Worm (Caenorhabditis elegans): ENCODE measurements around the gene alkb-7.
A peak's percentile ranks its signal among the peaks of the same experiment; 100 is the strongest.

The alkb-7 gene

DNA sequence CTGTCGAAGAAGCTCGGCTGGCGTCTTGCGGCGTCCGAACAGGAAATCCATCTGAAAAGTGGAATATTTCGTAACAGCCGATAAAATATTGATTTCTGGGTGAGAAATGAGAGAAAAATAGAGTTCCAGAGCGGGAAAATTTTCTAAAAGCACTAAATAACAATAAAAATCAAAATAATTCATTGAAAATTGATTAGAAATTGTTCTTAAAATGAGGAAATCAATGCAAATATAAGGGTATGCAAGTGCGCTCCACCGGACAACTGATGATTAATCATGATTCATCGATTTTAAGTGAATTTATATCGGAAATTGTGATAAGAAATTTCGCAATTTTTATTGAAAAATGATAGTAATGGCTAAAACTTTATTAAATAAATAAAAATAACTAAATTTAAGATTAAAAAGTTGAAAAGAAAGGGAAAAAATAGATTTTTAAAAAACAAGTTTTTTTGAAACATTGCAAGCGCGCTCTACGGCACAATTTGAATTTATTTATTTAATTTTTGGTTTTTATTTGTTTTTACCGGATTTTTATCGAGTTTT, 19.7 kb downstream of the alkb-7 start, which contains the start of the genes vps-2 and tiar-2 (continued):
- peak; percentile 64 for TF ChIP-seq ceh-8 (GFP tag; optimal IDR thresholded peaks at IDR 0.05)
- TF ChIP-seq efl-1 (optimal IDR thresholded peaks at IDR 0.05): peak; percentile 57 to 67
- TF ChIP-seq efl-1 (GFP tag; optimal IDR thresholded peaks at IDR 0.05 in 1 of 2): peak; percentile 65 to 94
- peak; percentile 67 for TF ChIP-seq dsc-1 (tag; optimal IDR thresholded peaks at IDR 0.05)
- TF ChIP-seq snpc-4 (tag; optimal IDR thresholded peaks at IDR 0.05): peak; percentile 61
- TF ChIP-seq egl-27 (tag; optimal IDR thresholded peaks at IDR 0.05): no peak
- TF ChIP-seq mab-9 (GFP tag; IDR thresholded peaks at IDR 0.05): no peak
- no peak for TF ChIP-seq nhr-84 (tag; optimal IDR thresholded peaks at IDR 0.05)
- TF ChIP-seq ces-1 (GFP tag; optimal IDR thresholded peaks at IDR 0.05): no peak
- TF ChIP-seq vab-15 (tag; optimal IDR thresholded peaks at IDR 0.05): no peak
- peak; percentile 67 for TF ChIP-seq isw-1 (GFP tag; IDR thresholded peaks at IDR 0.05)
- TF ChIP-seq snu-23 (GFP tag; optimal IDR thresholded peaks at IDR 0.05): peak; percentile 66
- TF ChIP-seq sup-37 (GFP tag; optimal IDR thresholded peaks at IDR 0.05): no peak
- peak; percentile 67 for TF ChIP-seq irx-1 (tag; optimal IDR thresholded peaks at IDR 0.05)
- TF ChIP-seq elt-3 (tag; optimal IDR thresholded peaks at IDR 0.05): peak in 1 of 6 experiments; percentile 8
- TF ChIP-seq nhr-47 (tag; optimal IDR thresholded peaks at IDR 0.05): peak; percentile 82
- peak; percentile 87 for TF ChIP-seq fos-1 (tag; optimal IDR thresholded peaks at IDR 0.05)
- no peak for TF ChIP-seq unc-130 (tag; optimal IDR thresholded peaks at IDR 0.05)
- peak; percentile 58 for TF ChIP-seq tbx-2 (tag; optimal IDR thresholded peaks at IDR 0.05)
- TF ChIP-seq efl-3 (GFP tag; optimal IDR thresholded peaks at IDR 0.05): no peak
- TF ChIP-seq hpl-2 (GFP tag; optimal IDR thresholded peaks at IDR 0.05): no peak
- TF ChIP-seq F16B12.6 (tag; optimal IDR thresholded peaks at IDR 0.05): no peak
- peak; percentile 75 for TF ChIP-seq swsn-7 (tag; optimal IDR thresholded peaks at IDR 0.05)
- TF ChIP-seq jun-1 (tag; optimal IDR thresholded peaks at IDR 0.05): peak; percentile 48
- no peak for TF ChIP-seq alr-1 (tag; optimal IDR thresholded peaks at IDR 0.05; ENCODE audit: borderline replicate concordance)
- no peak for TF ChIP-seq Y116A8C.19 (tag; optimal IDR thresholded peaks at IDR 0.05; ENCODE audit: borderline replicate concordance)
- peak; percentile 60 for TF ChIP-seq nhr-20 (tag; optimal IDR thresholded peaks at IDR 0.05)
- TF ChIP-seq ceh-90 (tag; optimal IDR thresholded peaks at IDR 0.05): peak; percentile 31
- TF ChIP-seq nhr-77 (tag; optimal IDR thresholded peaks at IDR 0.05): no peak
- peak; percentile 87 for TF ChIP-seq fkh-8 (tag; optimal IDR thresholded peaks at IDR 0.05)
- no peak for TF ChIP-seq aly-2 (tag; optimal IDR thresholded peaks at IDR 0.05)
- peak; percentile 74 for TF ChIP-seq skn-1 (tag; optimal IDR thresholded peaks at IDR 0.05)

- TF ChIP-seq nhr-85 (tag) (peak; percentile 11), pqm-1 (tag; optimal IDR thresholded peaks at IDR 0.05) (no peak), efl-1 (optimal IDR thresholded peaks at IDR 0.05) (no peak), efl-1 (GFP tag; optimal IDR thresholded peaks at IDR 0.05 in 1 of 2) (peak in 1 of 2 experiments; percentile 56)
Observed at ce11 chrII:12767258-12767824, 20.6 kb downstream of the alkb-7 start.

ce11 chrII:12766443-12767188, 21.3 kb downstream of the alkb-7 start:
- TF ChIP-seq efl-1 (optimal IDR thresholded peaks at IDR 0.05) (no peak), efl-1 (GFP tag; optimal IDR thresholded peaks at IDR 0.05 in 1 of 2) (no peak), aha-1 (tag; optimal IDR thresholded peaks at IDR 0.05) (no peak), nhr-77 (tag; optimal IDR thresholded peaks at IDR 0.05) (no peak), nhr-76 (tag; optimal IDR thresholded peaks at IDR 0.05) (no peak), ets-5 (GFP tag; IDR thresholded peaks at IDR 0.05) (no peak), grh-1 (GFP tag; IDR thresholded peaks at IDR 0.05) (no peak), unc-130 (tag; optimal IDR thresholded peaks at IDR 0.05) (no peak), fkh-10 (GFP tag; optimal IDR thresholded peaks at IDR 0.05) (no peak), sup-37 (GFP tag; optimal IDR thresholded peaks at IDR 0.05) (no peak), swsn-7 (tag; optimal IDR thresholded peaks at IDR 0.05) (no peak), unc-86 (tag; optimal IDR thresholded peaks at IDR 0.05) (no peak), lin-35 (GFP tag; optimal IDR thresholded peaks at IDR 0.05) (no peak), mab-9 (GFP tag; IDR thresholded peaks at IDR 0.05) (no peak), pax-3 (tag; optimal IDR thresholded peaks at IDR 0.05) (no peak), dpl-1 (GFP tag; optimal IDR thresholded peaks at IDR 0.05) (no peak), fkh-4 (tag; optimal IDR thresholded peaks at IDR 0.05; ENCODE audit: borderline replicate concordance) (no peak), ama-1 (optimal IDR thresholded peaks at IDR 0.05) (no peak), rnt-1 (tag; optimal IDR thresholded peaks at IDR 0.05) (no peak), alr-1 (tag; optimal IDR thresholded peaks at IDR 0.05; ENCODE audit: borderline replicate concordance) (no peak)
